Worm (Caenorhabditis elegans) whole organism, L2 larva: ENCODE results near the gene F53C11.9.

ENCODE experiments used
- C34F6.9 ChIP-seq: fragments of 150-350 bp; optimal IDR thresholded peaks from 2 replicates; lab custom pipeline; 2014; ENCODE audit warnings: missing biosample characterization, missing genetic modification characterization
- R02D3.7 ChIP-seq: fragments of 150-350 bp; optimal IDR thresholded peaks from 2 replicates; lab custom pipeline; 2014; ENCODE audit warnings: missing biosample characterization, missing genetic modification characterization
- Y55F3AM.14 ChIP-seq: fragments of 200-800 bp; sonication (Bioruptor generic); optimal IDR thresholded peaks from 2 replicates; lab custom pipeline; 2018; ENCODE audit warnings: mild to moderate bottlenecking, missing genetic modification characterization, missing compliant biosample characterization
- ZK546.5 ChIP-seq: sonication (generic microtip); optimal IDR thresholded peaks from 2 replicates; lab custom pipeline; 2017; ENCODE audit warnings: missing biosample characterization, missing genetic modification characterization
- alr-1 ChIP-seq: fragments of 150-350 bp; optimal IDR thresholded peaks from 2 replicates; lab custom pipeline; 2014; ENCODE audit warnings: missing biosample characterization, missing genetic modification characterization
- aly-2 ChIP-seq: fragments of 150-350 bp; optimal IDR thresholded peaks from 2 replicates; lab custom pipeline; 2014; ENCODE audit warnings: missing biosample characterization, missing genetic modification characterization
- ama-1 ChIP-seq: fragments of 150-350 bp; optimal IDR thresholded peaks from 2 replicates; lab custom pipeline; 2018; ENCODE audit warnings: inconsistent platforms
- ceh-82 ChIP-seq: fragments of 150-350 bp; optimal IDR thresholded peaks from 2 replicates; lab custom pipeline; 2014; ENCODE audit warnings: missing biosample characterization, missing genetic modification characterization
- crh-2 ChIP-seq: sonication (generic microtip); optimal IDR thresholded peaks from 2 replicates; lab custom pipeline; 2017; ENCODE audit warnings: missing biosample characterization, missing genetic modification characterization
- egl-27 ChIP-seq: sonication (generic microtip); optimal IDR thresholded peaks from 3 replicates; lab custom pipeline; 2017; ENCODE audit warnings: missing biosample characterization, missing genetic modification reagents, missing genetic modification characterization
- elt-3 ChIP-seq: sonication (generic microtip); optimal IDR thresholded peaks from 2 replicates; lab custom pipeline; 2017; ENCODE audit warnings: missing biosample characterization, missing genetic modification characterization
- gmeb-1 ChIP-seq: fragments of 150-350 bp; optimal IDR thresholded peaks from 2 replicates; lab custom pipeline; 2014; ENCODE audit warnings: missing biosample characterization, missing genetic modification characterization
- lin-13 ChIP-seq: fragments of 150-350 bp; optimal IDR thresholded peaks from 2 replicates; lab custom pipeline; 2014; ENCODE audit warnings: missing biosample characterization, missing genetic modification reagents, missing genetic modification characterization
- lin-39 ChIP-seq: fragments of 150-350 bp; optimal IDR thresholded peaks from 2 replicates; lab custom pipeline; 2014; ENCODE audit warnings: missing biosample characterization, missing genetic modification reagents, missing genetic modification characterization
- mab-5 ChIP-seq: fragments of 150-350 bp; optimal IDR thresholded peaks from 2 replicates; lab custom pipeline; 2014; ENCODE audit warnings: missing biosample characterization, missing genetic modification characterization
- mbf-1 ChIP-seq: sonication (generic microtip); optimal IDR thresholded peaks from 2 replicates; lab custom pipeline; 2017; ENCODE audit warnings: missing biosample characterization, missing genetic modification characterization
- mdl-1 ChIP-seq, 2 experiments: fragments of 150-350 bp in 1 of 2; sonication (generic microtip) in 1 of 2; optimal IDR thresholded peaks; 2 replicates each; lab custom pipeline; 2017; ENCODE audit warnings: missing biosample characterization in 2 of 2, missing genetic modification characterization in 2 of 2
- nhr-10 ChIP-seq: sonication (generic microtip); optimal IDR thresholded peaks from 2 replicates; lab custom pipeline; 2017; ENCODE audit warnings: missing biosample characterization, missing genetic modification characterization
- nhr-11 ChIP-seq: fragments of 150-350 bp; optimal IDR thresholded peaks from 2 replicates; lab custom pipeline; 2014; ENCODE audit warnings: missing biosample characterization, missing genetic modification characterization
- nhr-12 ChIP-seq: fragments of 150-350 bp; optimal IDR thresholded peaks from 2 replicates; lab custom pipeline; 2014; ENCODE audit warnings: missing biosample characterization, missing genetic modification characterization
- nhr-129 ChIP-seq: fragments of 150-350 bp; optimal IDR thresholded peaks from 2 replicates; lab custom pipeline; 2014; ENCODE audit warnings: missing biosample characterization, missing genetic modification characterization
- nhr-21 ChIP-seq: fragments of 150-350 bp; optimal IDR thresholded peaks from 2 replicates; lab custom pipeline; 2014; ENCODE audit warnings: missing biosample characterization, missing genetic modification characterization
- nhr-23 ChIP-seq: fragments of 150-350 bp; optimal IDR thresholded peaks from 2 replicates; lab custom pipeline; 2014; ENCODE audit warnings: missing biosample characterization, missing genetic modification reagents, missing genetic modification characterization
- nhr-237 ChIP-seq: fragments of 150-350 bp; optimal IDR thresholded peaks from 2 replicates; lab custom pipeline; 2014; ENCODE audit warnings: missing biosample characterization, missing genetic modification characterization
- nhr-25 ChIP-seq: fragments of 150-350 bp; sonication (generic microtip); optimal IDR thresholded peaks from 3 replicates; lab custom pipeline; 2014; ENCODE audit warnings: missing biosample characterization, missing genetic modification characterization
- nhr-6 ChIP-seq: fragments of 150-350 bp; optimal IDR thresholded peaks from 2 replicates; lab custom pipeline; 2014; ENCODE audit warnings: missing biosample characterization, missing genetic modification characterization
- nhr-77 ChIP-seq: fragments of 150-350 bp; optimal IDR thresholded peaks from 2 replicates; lab custom pipeline; 2014; ENCODE audit warnings: missing biosample characterization, missing genetic modification characterization
- peb-1 ChIP-seq: fragments of 150-350 bp; optimal IDR thresholded peaks from 2 replicates; lab custom pipeline; 2014; ENCODE audit warnings: missing biosample characterization, missing genetic modification characterization
- sem-4 ChIP-seq: fragments of 150-350 bp; optimal IDR thresholded peaks from 2 replicates; lab custom pipeline; 2014; ENCODE audit warnings: missing biosample characterization, missing genetic modification reagents, missing genetic modification characterization
- skn-1 ChIP-seq: sonication (generic microtip); optimal IDR thresholded peaks from 2 replicates; lab custom pipeline; 2017; ENCODE audit warnings: missing biosample characterization, missing genetic modification characterization
- sma-3 ChIP-seq: sonication (generic microtip); optimal IDR thresholded peaks from 2 replicates; lab custom pipeline; 2016; ENCODE audit warnings: missing genetic modification reagents, missing genetic modification characterization, missing compliant biosample characterization
- sma-9 ChIP-seq, 2 experiments: fragments of 150-350 bp in 1 of 2; sonication (generic microtip) in 1 of 2; optimal IDR thresholded peaks; 2 replicates each; lab custom pipeline; 2014 to 2016; ENCODE audit warnings: missing genetic modification characterization in 2 of 2, mild to moderate bottlenecking in 1 of 2, missing biosample characterization in 1 of 2, missing compliant biosample characterization in 1 of 2, missing genetic modification reagents in 1 of 2, moderate library complexity in 1 of 2
- unc-39 ChIP-seq: fragments of 150-350 bp; optimal IDR thresholded peaks from 2 replicates; lab custom pipeline; 2014; ENCODE audit warnings: missing biosample characterization, missing genetic modification characterization
- unc-55 ChIP-seq: fragments of 150-350 bp; sonication (generic microtip); optimal IDR thresholded peaks from 3 replicates; lab custom pipeline; 2014; ENCODE audit warnings: missing biosample characterization, missing genetic modification reagents, missing genetic modification characterization
- unc-62 ChIP-seq: fragments of 150-350 bp; optimal IDR thresholded peaks from 2 replicates; lab custom pipeline; 2014; ENCODE audit warnings: missing biosample characterization, missing genetic modification reagents, missing genetic modification characterization
- ztf-1 ChIP-seq: fragments of 200-800 bp; sonication (Bioruptor generic); conservative IDR thresholded peaks from 2 replicates; pipeline ENCODE4 v1.3.6; 2022; ENCODE audit warnings: missing genetic modification characterization, missing compliant biosample characterization
- ztf-11 ChIP-seq: sonication (generic microtip); optimal IDR thresholded peaks from 2 replicates; lab custom pipeline; 2017; ENCODE audit warnings: missing biosample characterization, missing genetic modification characterization
- ztf-4 ChIP-seq: fragments of 150-350 bp; optimal IDR thresholded peaks from 2 replicates; lab custom pipeline; 2014; ENCODE audit warnings: missing biosample characterization, missing genetic modification characterization

Gene F53C11.9

ce11 chrV:13789362-13789761, 11.5 kb downstream of the F53C11.9 start (continued):
- peak; percentile 96 for TF ChIP-seq unc-55 (GFP tag; lab: Kevin White, UChicago)
- no peak for TF ChIP-seq aly-2
- peak; percentile 92 for TF ChIP-seq C34F6.9

- no peak for TF ChIP-seq mbf-1 (tag; lab: Kevin White, UChicago)
- no peak for TF ChIP-seq gmeb-1
- no peak for TF ChIP-seq peb-1
- no peak for TF ChIP-seq alr-1 (tag; lab: Kevin White, UChicago)
- no peak for TF ChIP-seq nhr-237 (tag; lab: Kevin White, UChicago)
- no peak for TF ChIP-seq R02D3.7 (tag; lab: Kevin White, UChicago)
- no peak for TF ChIP-seq ztf-11 (tag; lab: Kevin White, UChicago)
- TF ChIP-seq nhr-10 = no peak
- no peak for TF ChIP-seq elt-3
- no peak for TF ChIP-seq nhr-77
- no peak for TF ChIP-seq ZK546.5
- TF ChIP-seq unc-39 (tag; lab: Kevin White, UChicago) = no peak
Observed at ce11 chrV:13790117-13790516, 12.3 kb downstream of the F53C11.9 start.

ce11 chrV:13790557-13790956, 12.7 kb downstream of the F53C11.9 start:
- TF ChIP-seq egl-27 (tag; lab: Kevin White, UChicago) (no peak), unc-62 (GFP tag; lab: Kevin White, UChicago) (no peak), mdl-1 (tag; optimal IDR thresholded peaks at IDR 0.05; lab: Kevin White, UChicago) (no peak), R02D3.7 (tag; lab: Kevin White, UChicago) (no peak), sma-3 (GFP tag; lab: Kevin White, UChicago) (peak; percentile 7), nhr-129 (tag; lab: Kevin White, UChicago) (peak; percentile 44), nhr-11 (tag; lab: Kevin White, UChicago) (no peak), aly-2 (no peak), unc-55 (GFP tag; lab: Kevin White, UChicago) (peak; percentile 50), mbf-1 (tag; lab: Kevin White, UChicago) (no peak), sem-4 (tag; lab: Kevin White, UChicago) (peak; percentile 18), mab-5 (peak; percentile 57), lin-13 (no peak), nhr-21 (peak; percentile 50), ama-1 (lab: Kevin White, UChicago) (peak; percentile 12), nhr-25 (tag; lab: Kevin White, UChicago) (peak; percentile 88)

ce11 chrV:13794046-13794445, 16.2 kb downstream of the F53C11.9 start:
- TF ChIP-seq lin-39 (tag; lab: Kevin White, UChicago) (no peak), unc-62 (GFP tag; lab: Kevin White, UChicago) (no peak), mab-5 (no peak), alr-1 (tag; lab: Kevin White, UChicago) (no peak), nhr-23 (no peak), C34F6.9 (no peak), sma-9 (GFP tag; optimal IDR thresholded peaks at IDR 0.05; lab: Kevin White, UChicago) (no peak), sma-9 (tag; optimal IDR thresholded peaks at IDR 0.05; lab: Kevin White, UChicago) (no peak), ceh-82 (no peak), sma-3 (GFP tag; lab: Kevin White, UChicago) (no peak), crh-2 (tag; lab: Kevin White, UChicago) (no peak), nhr-25 (tag; lab: Kevin White, UChicago) (no peak), ZK546.5 (no peak), Y55F3AM.14 (GFP tag; lab: Kevin White, UChicago) (no peak), ztf-1 (GFP tag; lab: Robert Waterston, UW) (no peak), R02D3.7 (tag; lab: Kevin White, UChicago) (no peak), egl-27 (tag; lab: Kevin White, UChicago) (no peak), skn-1 (no peak), ztf-4 (tag; lab: Kevin White, UChicago) (no peak), sem-4 (tag; lab: Kevin White, UChicago) (no peak)

ce11 chrV:13796246-13796776, 18.5 kb downstream of the F53C11.9 start, which contains the start of gene twk-32:
TSS of gene twk-32 (plus strand) at chrV:13796641.
- TF ChIP-seq ztf-1 (GFP tag; lab: Robert Waterston, UW) (no peak), nhr-6 (tag; lab: Kevin White, UChicago) (no peak), ztf-11 (tag; lab: Kevin White, UChicago) (no peak), mbf-1 (tag; lab: Kevin White, UChicago) (no peak), nhr-12 (tag; lab: Kevin White, UChicago) (no peak), sma-9 (GFP tag; optimal IDR thresholded peaks at IDR 0.05; lab: Kevin White, UChicago) (no peak), sma-9 (tag; optimal IDR thresholded peaks at IDR 0.05; lab: Kevin White, UChicago) (no peak), alr-1 (tag; lab: Kevin White, UChicago) (no peak), Y55F3AM.14 (GFP tag; lab: Kevin White, UChicago) (no peak), skn-1 (no peak)
